Fruit fly (Drosophila melanogaster): ENCODE measurements around the gene CG31300.
A peak's percentile ranks its signal among the peaks of the same experiment; 100 is the strongest.

The CG31300 gene

DNA sequence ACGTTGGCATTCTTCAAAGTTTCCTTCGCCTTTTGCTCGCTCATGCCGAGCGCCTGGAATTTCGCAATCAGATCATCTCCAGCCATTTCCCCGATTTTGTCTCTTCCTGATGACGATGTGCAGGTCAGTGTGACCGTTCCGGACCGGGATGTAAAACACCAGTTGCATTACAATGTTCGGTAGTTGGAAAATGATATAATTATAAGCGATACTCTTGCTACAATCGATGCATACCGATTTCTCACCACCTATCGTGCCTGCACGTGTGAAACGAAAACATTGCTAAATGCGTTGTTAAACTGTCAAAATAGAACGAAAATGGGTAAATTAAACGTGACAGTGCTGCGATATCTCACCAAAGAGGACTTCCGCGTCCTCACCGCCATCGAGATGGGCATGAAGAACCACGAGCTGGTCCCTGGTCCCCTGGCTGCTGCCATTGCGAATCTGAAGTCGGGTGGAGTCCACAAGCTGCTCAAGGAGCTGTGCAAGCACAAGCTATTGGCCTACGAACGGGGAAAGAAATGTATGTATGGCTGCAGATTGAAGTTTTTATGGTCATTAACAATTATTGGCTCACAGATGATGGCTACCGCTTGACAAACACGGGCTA is 17.7 kb upstream of the CG31300 start, which contains the start of the genes GlnRS and RIOK2 (continued):
- TF ChIP-seq Hmr (GFP tag; optimal IDR thresholded peaks at IDR 0.05) = no peak
- peak; percentile 10 for TF ChIP-seq Neu2 (GFP tag; optimal IDR thresholded peaks at IDR 0.05; ENCODE audit: borderline replicate concordance)
- peak; percentile 97 for TF ChIP-seq hbn (GFP tag; IDR thresholded peaks at IDR 0.05; ENCODE audit: partially characterized antibody)
- no peak for TF ChIP-seq CG4282 (GFP tag; optimal IDR thresholded peaks at IDR 0.05)
- no peak for TF ChIP-seq C15 (GFP tag; IDR thresholded peaks at IDR 0.05)
- TF ChIP-seq CG17385 (GFP tag; optimal IDR thresholded peaks at IDR 0.05) = no peak
- no peak for TF ChIP-seq Drgx (GFP tag; IDR thresholded peaks at IDR 0.05)
- TF ChIP-seq CG15269 (tag; optimal IDR thresholded peaks at IDR 0.05) = no peak
- TF ChIP-seq Dp (GFP tag; optimal IDR thresholded peaks at IDR 0.05) = peak; percentile 32
- no peak for TF ChIP-seq otp (GFP tag; IDR thresholded peaks at IDR 0.05)
- TF ChIP-seq lov (optimal IDR thresholded peaks at IDR 0.05) = no peak
- no peak for TF ChIP-seq lov (GFP tag; IDR thresholded peaks at IDR 0.05)
- TF ChIP-seq mirr (GFP tag; optimal IDR thresholded peaks at IDR 0.05) = peak; percentile 6
- no peak for TF ChIP-seq ara (GFP tag; IDR thresholded peaks at IDR 0.05)
- TF ChIP-seq twi (tag; optimal IDR thresholded peaks at IDR 0.05) = peak; percentile 28
- no peak; the same call in 2 of the 3 replicates for TF ChIP-seq ci (GFP tag; IDR thresholded peaks at IDR 0.05)
- TF ChIP-seq YL-1 (GFP tag; optimal IDR thresholded peaks at IDR 0.05) = peak; percentile 98
- TF ChIP-seq tap (tag; optimal IDR thresholded peaks at IDR 0.05) = no peak
- no peak for TF ChIP-seq ap (GFP tag; IDR thresholded peaks at IDR 0.05)
- no peak for TF ChIP-seq CG12104 (GFP tag; optimal IDR thresholded peaks at IDR 0.05)
- TF ChIP-seq Dref (GFP tag; IDR thresholded peaks at IDR 0.05) = peak; percentile 88
- no peak for TF ChIP-seq CG8089 (GFP tag; optimal IDR thresholded peaks at IDR 0.05)
- no peak for TF ChIP-seq trh (GFP tag; optimal IDR thresholded peaks at IDR 0.05)
- TF ChIP-seq nerfin-2 (GFP tag; IDR thresholded peaks at IDR 0.05; ENCODE audit: partially characterized antibody) = peak; percentile 75; the same call in 1 of the 2 replicates
- no peak for TF ChIP-seq CG9215 (GFP tag; IDR thresholded peaks at IDR 0.05)
- TF ChIP-seq CG1602 (GFP tag; optimal IDR thresholded peaks at IDR 0.05) = no peak
- peak; percentile 96 for TF ChIP-seq bbx (GFP tag; IDR thresholded peaks at IDR 0.05; ENCODE audit: partially characterized antibody)
- TF ChIP-seq tin (GFP tag; optimal IDR thresholded peaks at IDR 0.05) = no peak
- no peak for TF ChIP-seq CG12769 (tag; optimal IDR thresholded peaks at IDR 0.05)
- peak; percentile 93 for TF ChIP-seq CG7963 (GFP tag; IDR thresholded peaks at IDR 0.05; ENCODE audit: partially characterized antibody)
- no peak for TF ChIP-seq E2f2 (GFP tag; IDR thresholded peaks at IDR 0.05)
- peak in 1 of 2 experiments; percentile 59 for TF ChIP-seq Eip74EF (GFP tag; optimal IDR thresholded peaks at IDR 0.05)
- peak; percentile 59 for TF ChIP-seq CG17829 (tag; optimal IDR thresholded peaks at IDR 0.05)
- no peak for TF ChIP-seq kni (GFP tag; optimal IDR thresholded peaks at IDR 0.05)
- TF ChIP-seq CG6175 (GFP tag; IDR thresholded peaks at IDR 0.05) = no peak
- no peak for TF ChIP-seq Hr39 (optimal IDR thresholded peaks at IDR 0.05)
- no peak for TF ChIP-seq CG14667 (GFP tag; IDR thresholded peaks at IDR 0.05)
- peak; percentile 93 for TF ChIP-seq sna (GFP tag; IDR thresholded peaks at IDR 0.05; ENCODE audit: partially characterized antibody)
- TF ChIP-seq pum (GFP tag; optimal IDR thresholded peaks at IDR 0.05) = no peak
- TF ChIP-seq CG14860 (GFP tag; IDR thresholded peaks at IDR 0.05; ENCODE audit: partially characterized antibody) = peak; percentile 85
- no peak for TF ChIP-seq wor (GFP tag; IDR thresholded peaks at IDR 0.05)
- TF ChIP-seq CG13424 (tag; optimal IDR thresholded peaks at IDR 0.05) = peak; percentile 14
- peak; percentile 10 for TF ChIP-seq CG7786 (GFP tag; optimal IDR thresholded peaks at IDR 0.05)
- TF ChIP-seq Ets65A (GFP tag) = no peak
- TF ChIP-seq BEAF-32 (GFP tag; optimal IDR thresholded peaks at IDR 0.05) = peak; percentile 97
- no peak for TF ChIP-seq Deaf1 (tag; optimal IDR thresholded peaks at IDR 0.05)
- TF ChIP-seq CG6254 (GFP tag; optimal IDR thresholded peaks at IDR 0.05) = no peak
- no peak for TF ChIP-seq nerfin-1 (tag; optimal IDR thresholded peaks at IDR 0.05)
- no peak for TF ChIP-seq MTF-1 (GFP tag; optimal IDR thresholded peaks at IDR 0.05; ENCODE audit: borderline replicate concordance)
- no peak for TF ChIP-seq Meics (GFP tag; optimal IDR thresholded peaks at IDR 0.05)
